Fruit fly (Drosophila melanogaster): ENCODE measurements around the gene CG6843.

CG6843 gene

dm6 chr3L:18898086-18898470 lies 3.3 kb upstream of the CG6843 start, which contains the start of gene CG3902 (continued):
- peak; percentile 38 to 77 for TF ChIP-seq ss (GFP tag; optimal IDR thresholded peaks at IDR 0.05)
- no peak for TF ChIP-seq CG10631 (GFP tag; optimal IDR thresholded peaks at IDR 0.05)
- no peak for TF ChIP-seq Ets96B (tag; optimal IDR thresholded peaks at IDR 0.05)
- peak; percentile 44; the same call in 1 of the 3 replicates for TF ChIP-seq CG8119 (GFP tag; IDR thresholded peaks at IDR 0.05)
- peak; percentile 73 for TF ChIP-seq vri (GFP tag; optimal IDR thresholded peaks at IDR 0.05)
- no peak for TF ChIP-seq fd59A (GFP tag; optimal IDR thresholded peaks at IDR 0.05)
- no peak for TF ChIP-seq CG34406 (GFP tag; optimal IDR thresholded peaks at IDR 0.05)
- TF ChIP-seq eg (GFP tag; IDR thresholded peaks at IDR 0.05), result peak; percentile 59; the same call in 1 of the 3 replicates
- TF ChIP-seq acj6 (GFP tag; optimal IDR thresholded peaks at IDR 0.05), result no peak
- no peak for TF ChIP-seq cyc (GFP tag; optimal IDR thresholded peaks at IDR 0.05)
- TF ChIP-seq salr (GFP tag; optimal IDR thresholded peaks at IDR 0.05), result no peak
- TF ChIP-seq CG3919 (GFP tag; optimal IDR thresholded peaks at IDR 0.05), result no peak
- peak; percentile 28 for TF ChIP-seq CG9139 (GFP tag; optimal IDR thresholded peaks at IDR 0.05)
- TF ChIP-seq topi (GFP tag; optimal IDR thresholded peaks at IDR 0.05), result no peak
- no peak for TF ChIP-seq Blimp-1 (GFP tag; optimal IDR thresholded peaks at IDR 0.05)
- no peak for TF ChIP-seq CG11902 (GFP tag; optimal IDR thresholded peaks at IDR 0.05)

dm6 chr3L:18898770-18899278 lies 2.6 kb upstream of the CG6843 start, which contains the start of gene RpL26:
Gene RpL26, plus strand, starts transcription at chr3L:18898875.
- no peak for TF ChIP-seq Smox (GFP tag; optimal IDR thresholded peaks at IDR 0.05)
- peak; percentile 63 for TF ChIP-seq cyc (GFP tag; optimal IDR thresholded peaks at IDR 0.05)
- no peak for TF ChIP-seq fd85E (GFP tag; optimal IDR thresholded peaks at IDR 0.05)
- no peak for TF ChIP-seq CG10669 (GFP tag; optimal IDR thresholded peaks at IDR 0.05)
- TF ChIP-seq Blimp-1 (GFP tag; optimal IDR thresholded peaks at IDR 0.05), result peak; percentile 27
- no peak for TF ChIP-seq svp (GFP tag)
- TF ChIP-seq Sox14 (GFP tag; optimal IDR thresholded peaks at IDR 0.05), result peak; percentile 70
- TF ChIP-seq Sox15 (GFP tag; optimal IDR thresholded peaks at IDR 0.05), result peak; percentile 55
- TF ChIP-seq CG6792 (GFP tag; optimal IDR thresholded peaks at IDR 0.05), result peak; percentile 50
- peak; percentile 79 for TF ChIP-seq Eip78C (GFP tag)
- TF ChIP-seq CG34406 (GFP tag; optimal IDR thresholded peaks at IDR 0.05), result peak; percentile 57
- peak; percentile 86 for TF ChIP-seq Hr39 (GFP tag; optimal IDR thresholded peaks at IDR 0.05)
- TF ChIP-seq CG9139 (GFP tag; optimal IDR thresholded peaks at IDR 0.05), result no peak
- no peak for TF ChIP-seq spab (GFP tag; optimal IDR thresholded peaks at IDR 0.05)
- TF ChIP-seq pdm3 (GFP tag; optimal IDR thresholded peaks at IDR 0.05), result no peak
- TF ChIP-seq Eip75B (GFP tag; optimal IDR thresholded peaks at IDR 0.05), result no peak
- peak; percentile 68 for TF ChIP-seq CG10631 (GFP tag; optimal IDR thresholded peaks at IDR 0.05)
- peak; percentile 80 for TF ChIP-seq CG6854 (GFP tag; optimal IDR thresholded peaks at IDR 0.05)
- TF ChIP-seq dsx (GFP tag; optimal IDR thresholded peaks at IDR 0.05; ENCODE audit: poor library complexity, severe bottlenecking), result peak; percentile 14
- peak; percentile 100 for TF ChIP-seq achi (GFP tag; optimal IDR thresholded peaks at IDR 0.05)
- TF ChIP-seq CG4318 (GFP tag; optimal IDR thresholded peaks at IDR 0.05), result no peak
- TF ChIP-seq CG8632 (GFP tag; optimal IDR thresholded peaks at IDR 0.05), result no peak
- no peak for TF ChIP-seq CG8119 (GFP tag; IDR thresholded peaks at IDR 0.05)
- TF ChIP-seq Met (GFP tag; optimal IDR thresholded peaks at IDR 0.05), result no peak
- TF ChIP-seq Ets21C (GFP tag; optimal IDR thresholded peaks at IDR 0.05), result peak; percentile 77
- no peak for TF ChIP-seq Hr38 (GFP tag; optimal IDR thresholded peaks at IDR 0.05)
- peak; percentile 58; the same call in 2 of the 3 replicates for TF ChIP-seq CG6163 (GFP tag; IDR thresholded peaks at IDR 0.05)
- no peak for TF ChIP-seq Lpt (GFP tag; optimal IDR thresholded peaks at IDR 0.05)
- no peak for TF ChIP-seq ss (GFP tag; optimal IDR thresholded peaks at IDR 0.05)
- TF ChIP-seq CG6276 (GFP tag; optimal IDR thresholded peaks at IDR 0.05), result no peak
- no peak for TF ChIP-seq CG3919 (GFP tag; optimal IDR thresholded peaks at IDR 0.05)
- no peak for TF ChIP-seq CG15336 (GFP tag; IDR thresholded peaks at IDR 0.05)
- peak; percentile 60; the same call in 1 of the 3 replicates for TF ChIP-seq eg (GFP tag; IDR thresholded peaks at IDR 0.05)
- TF ChIP-seq fkh (GFP tag; optimal IDR thresholded peaks at IDR 0.05), result no peak
- TF ChIP-seq CG8319 (GFP tag; optimal IDR thresholded peaks at IDR 0.05), result peak; percentile 45
- TF ChIP-seq CG31627 (GFP tag; optimal IDR thresholded peaks at IDR 0.05), result peak; percentile 86
- TF ChIP-seq CG11902 (GFP tag; optimal IDR thresholded peaks at IDR 0.05), result peak; percentile 50
- peak; percentile 25 for TF ChIP-seq Ets96B (tag; optimal IDR thresholded peaks at IDR 0.05)
- peak; percentile 81 for TF ChIP-seq esn (GFP tag; optimal IDR thresholded peaks at IDR 0.05)
- TF ChIP-seq OdsH (GFP tag; optimal IDR thresholded peaks at IDR 0.05), result no peak
- TF ChIP-seq CG3032 (tag; optimal IDR thresholded peaks at IDR 0.05), result peak; percentile 60
- TF ChIP-seq Eip93F (GFP tag; optimal IDR thresholded peaks at IDR 0.05), result no peak
- no peak for TF ChIP-seq CG1621 (tag; optimal IDR thresholded peaks at IDR 0.05)
- TF ChIP-seq topi (GFP tag; optimal IDR thresholded peaks at IDR 0.05), result peak; percentile 68

Data from whole organism, prepupa.